Fruit fly (Drosophila melanogaster) whole organism, embryonic: ENCODE data around the gene SMC1.

Source experiments
- Atf-2 ChIP-seq: fragments of 200-800 bp; sonication (Bioruptor generic); optimal IDR thresholded peaks from 2 replicates; lab custom pipeline; 2016; ENCODE audit warnings: missing biosample characterization, missing genetic modification characterization
- CG10543 ChIP-seq: fragments of 200-800 bp; sonication (Bioruptor generic); optimal IDR thresholded peaks from 3 replicates; lab custom pipeline; 2017; ENCODE audit warnings: missing biosample characterization, mild to moderate bottlenecking, missing genetic modification characterization, moderate library complexity
- CG13624 ChIP-seq: fragments of 200-800 bp; sonication (Bioruptor generic); optimal IDR thresholded peaks from 2 replicates; lab custom pipeline; 2016; ENCODE audit warnings: missing biosample characterization, missing genetic modification characterization
- CG14050 ChIP-seq: fragments of 200-800 bp; sonication (Bioruptor generic); IDR thresholded peaks from 3 replicates; pipeline ENCODE4 v1.3.6; 2022; ENCODE audit warnings: missing biosample characterization, missing genetic modification characterization
- CG14441 ChIP-seq: fragments of 200-800 bp; sonication (Bioruptor generic); IDR thresholded peaks from 2 replicates; pipeline ENCODE4 v1.3.6; 2022; ENCODE audit warnings: missing biosample characterization, missing genetic modification characterization
- CG1602 ChIP-seq: fragments of 200-800 bp; sonication (Bioruptor generic); optimal IDR thresholded peaks from 3 replicates; lab custom pipeline; 2016; ENCODE audit warnings: missing biosample characterization, missing genetic modification characterization
- CG18011 ChIP-seq: fragments of 200-800 bp; sonication (Bioruptor generic); optimal IDR thresholded peaks from 2 replicates; lab custom pipeline; 2017; ENCODE audit warnings: missing biosample characterization, missing genetic modification characterization, mild to moderate bottlenecking, moderate library complexity, missing genotype
- CG2129 ChIP-seq: fragments of 200-800 bp; sonication (Bioruptor generic); IDR thresholded peaks from 2 replicates; pipeline ENCODE4 v1.3.6; 2022; ENCODE audit warnings: missing biosample characterization, missing genetic modification characterization; ENCODE audit not compliant: partially characterized antibody
- CG2678 ChIP-seq: fragments of 200-800 bp; sonication (Bioruptor generic); optimal IDR thresholded peaks from 3 replicates; lab custom pipeline; 2019; ENCODE audit warnings: missing biosample characterization, mild to moderate bottlenecking, missing genetic modification characterization, moderate library complexity
- CG31441 ChIP-seq: fragments of 200-800 bp; sonication (Bioruptor generic); IDR thresholded peaks from 2 replicates; pipeline ENCODE4 v1.3.6; 2022; ENCODE audit warnings: missing biosample characterization, missing genetic modification characterization
- CG3163 ChIP-seq: fragments of 200-800 bp; sonication (Bioruptor generic); optimal IDR thresholded peaks from 3 replicates; lab custom pipeline; 2016; ENCODE audit warnings: missing biosample characterization, missing genetic modification characterization
- CG3995 ChIP-seq: fragments of 200-800 bp; sonication (Bioruptor generic); optimal IDR thresholded peaks from 3 replicates; lab custom pipeline; 2016; ENCODE audit warnings: missing biosample characterization, missing genetic modification characterization
- CG4360 ChIP-seq: fragments of 200-800 bp; sonication (Bioruptor generic); IDR thresholded peaks from 2 replicates; pipeline ENCODE4 v1.3.6; 2022; ENCODE audit warnings: missing biosample characterization, missing genetic modification characterization
- CG4617 ChIP-seq: fragments of 200-800 bp; sonication (Bioruptor generic); optimal IDR thresholded peaks from 3 replicates; lab custom pipeline; 2016; ENCODE audit warnings: missing biosample characterization, missing genetic modification characterization, borderline replicate concordance
- CG6683 ChIP-seq: fragments of 200-800 bp; sonication (Bioruptor generic); optimal IDR thresholded peaks from 2 replicates; lab custom pipeline; 2017; ENCODE audit warnings: missing biosample characterization, mild to moderate bottlenecking, missing genetic modification characterization, missing genetic modification reagents
- CG8924 ChIP-seq: fragments of 200-800 bp; optimal IDR thresholded peaks from 3 replicates; lab custom pipeline; 2019; ENCODE audit warnings: missing biosample characterization, mild to moderate bottlenecking, missing genetic modification characterization, moderate library complexity
- CG9797 ChIP-seq: fragments of 200-800 bp; sonication (Bioruptor generic); optimal IDR thresholded peaks from 3 replicates; lab custom pipeline; 2018; ENCODE audit warnings: missing biosample characterization, mild to moderate bottlenecking, missing genetic modification characterization
- Camta ChIP-seq: fragments of 200-800 bp; sonication (Bioruptor generic); optimal IDR thresholded peaks from 2 replicates; lab custom pipeline; 2016; ENCODE audit warnings: missing biosample characterization, missing genetic modification characterization
- Dbx ChIP-seq: fragments of 200-800 bp; sonication (Bioruptor generic); IDR thresholded peaks from 3 replicates; pipeline ENCODE4 v1.3.6; 2022; ENCODE audit warnings: missing biosample characterization, missing genetic modification characterization
- ERR ChIP-seq: fragments of 200-800 bp; sonication (Bioruptor generic); optimal IDR thresholded peaks from 2 replicates; lab custom pipeline; 2016; ENCODE audit warnings: missing biosample characterization, missing genetic modification characterization
- H15 ChIP-seq: fragments of 200-800 bp; sonication (Bioruptor generic); IDR thresholded peaks from 3 replicates; pipeline ENCODE4 v1.3.6; 2022; ENCODE audit warnings: missing biosample characterization, missing genetic modification characterization
- HLHmδ ChIP-seq: fragments of 200-800 bp; sonication (Bioruptor generic); optimal IDR thresholded peaks from 2 replicates; lab custom pipeline; 2018; ENCODE audit warnings: missing biosample characterization, mild to moderate bottlenecking, missing genetic modification characterization, moderate library complexity
- HmgZ ChIP-seq: fragments of 200-800 bp; sonication (Bioruptor generic); optimal IDR thresholded peaks from 2 replicates; lab custom pipeline; 2018; ENCODE audit warnings: missing biosample characterization, mild to moderate bottlenecking, missing genetic modification characterization
- Hr78 ChIP-seq, 2 experiments: fragments of 200-800 bp in 1 of 2; fragments of >200 bp in 1 of 2; sonication (Bioruptor generic) in 1 of 2; optimal IDR thresholded peaks; 2 replicates each; lab custom pipeline; 2017 to 2019; ENCODE audit warnings: missing biosample characterization in 2 of 2, missing genetic modification characterization in 2 of 2, mild to moderate bottlenecking in 1 of 2, moderate library complexity in 1 of 2
- Kr ChIP-seq: fragments of 200-800 bp; sonication (Bioruptor generic); optimal IDR thresholded peaks from 2 replicates; lab custom pipeline; 2017; ENCODE audit warnings: missing biosample characterization, mild to moderate bottlenecking, missing genetic modification characterization
- MESR4 ChIP-seq: fragments of 200-800 bp; sonication (Bioruptor generic); optimal IDR thresholded peaks from 2 replicates; lab custom pipeline; 2018; ENCODE audit warnings: missing biosample characterization, mild to moderate bottlenecking, missing genetic modification characterization, moderate library complexity
- Ravus ChIP-seq: fragments of 200-800 bp; sonication (Bioruptor generic); IDR thresholded peaks from 2 replicates; pipeline ENCODE4 v1.3.6; 2022; ENCODE audit warnings: missing biosample characterization, missing genetic modification characterization
- Side ChIP-seq: fragments of 200-800 bp; sonication (Bioruptor generic); optimal IDR thresholded peaks from 2 replicates; lab custom pipeline; 2016; ENCODE audit warnings: missing biosample characterization, missing genetic modification characterization
- Stat92E ChIP-seq, 3 experiments: fragments of >200 bp in 2 of 3; fragments of 200-800 bp in 1 of 3; sonication (Bioruptor generic) in 1 of 3; optimal IDR thresholded peaks; 2 replicates each; lab custom pipeline; 2017 to 2019; ENCODE audit warnings: missing biosample characterization in 3 of 3, missing genetic modification characterization in 3 of 3, mild to moderate bottlenecking in 1 of 3, moderate library complexity in 1 of 3
- Vsx1 ChIP-seq: fragments of 200-800 bp; sonication (Bioruptor generic); optimal IDR thresholded peaks from 2 replicates; lab custom pipeline; 2017; ENCODE audit warnings: missing biosample characterization, mild to moderate bottlenecking, missing genetic modification characterization, missing genetic modification reagents
- bbx ChIP-seq: fragments of 200-800 bp; sonication (Bioruptor generic); IDR thresholded peaks from 2 replicates; pipeline ENCODE4 v1.3.6; 2022; ENCODE audit warnings: missing biosample characterization, missing genetic modification characterization; ENCODE audit not compliant: partially characterized antibody
- cas ChIP-seq: fragments of 200-800 bp; sonication (Bioruptor generic); IDR thresholded peaks from 2 replicates; pipeline ENCODE4 v1.3.6; 2022; ENCODE audit warnings: missing biosample characterization, missing genetic modification characterization
- cwo ChIP-seq: fragments of 200-800 bp; sonication (Bioruptor generic); optimal IDR thresholded peaks from 3 replicates; lab custom pipeline; 2017; ENCODE audit warnings: missing biosample characterization, missing genetic modification characterization, mild to moderate bottlenecking, moderate library complexity, missing genetic modification reagents
- emc ChIP-seq: fragments of 200-800 bp; sonication (Bioruptor generic); optimal IDR thresholded peaks from 2 replicates; lab custom pipeline; 2016; ENCODE audit warnings: missing biosample characterization, missing genetic modification characterization
- esg ChIP-seq: fragments of 200-800 bp; sonication (Bioruptor generic); conservative IDR thresholded peaks from 2 replicates; pipeline ENCODE4 v1.3.6; 2022; ENCODE audit warnings: missing biosample characterization, missing genetic modification characterization
- ewg ChIP-seq: fragments of 200-800 bp; sonication (Bioruptor generic); optimal IDR thresholded peaks from 3 replicates; lab custom pipeline; 2017; ENCODE audit warnings: mild to moderate bottlenecking, missing biosample characterization, missing genetic modification reagents, missing genetic modification characterization
- fd3F ChIP-seq: fragments of 200-800 bp; sonication (Bioruptor generic); optimal IDR thresholded peaks from 2 replicates; lab custom pipeline; 2018; ENCODE audit warnings: missing biosample characterization, mild to moderate bottlenecking, missing genetic modification characterization, moderate library complexity
- hkb ChIP-seq, 2 experiments: fragments of 200-800 bp in 1 of 2; fragments of >200 bp in 1 of 2; sonication (Bioruptor generic) in 1 of 2; IDR thresholded peaks in 1 of 2; optimal IDR thresholded peaks in 1 of 2; 2 replicates each; pipeline versions ENCODE4 v1.3.6 to Lab custom; 2017 to 2022; ENCODE audit warnings: missing biosample characterization in 1 of 2, missing genetic modification characterization in 1 of 2
- lov ChIP-seq, 2 experiments: fragments of 200-800 bp in 1 of 2; fragments of >200 bp in 1 of 2; sonication (Bioruptor generic) in 1 of 2; IDR thresholded peaks in 1 of 2; optimal IDR thresholded peaks in 1 of 2; 2 replicates in 1 of 2; 3 replicates in 1 of 2; pipeline versions ENCODE4 v1.3.6 to Lab custom; 2017 to 2022; ENCODE audit warnings: missing biosample characterization in 1 of 2, missing genetic modification characterization in 1 of 2
- nom ChIP-seq: fragments of 200-800 bp; sonication (Bioruptor generic); optimal IDR thresholded peaks from 2 replicates; lab custom pipeline; 2017; ENCODE audit warnings: missing biosample characterization, missing genetic modification characterization, mild to moderate bottlenecking, moderate library complexity, missing genetic modification reagents
- pb ChIP-seq: fragments of 200-800 bp; sonication (Bioruptor generic); optimal IDR thresholded peaks from 3 replicates; lab custom pipeline; 2016; ENCODE audit warnings: missing biosample characterization, missing genetic modification characterization
- pzg ChIP-seq: fragments of 200-800 bp; sonication (Bioruptor generic); optimal IDR thresholded peaks from 3 replicates; lab custom pipeline; 2018; ENCODE audit warnings: missing biosample characterization, mild to moderate bottlenecking, missing genetic modification characterization, moderate library complexity
- ro ChIP-seq: fragments of 200-800 bp; sonication (Bioruptor generic); IDR thresholded peaks from 2 replicates; pipeline ENCODE4 v1.3.6; 2022; ENCODE audit warnings: missing biosample characterization, missing genetic modification characterization
- sr ChIP-seq: fragments of 200-800 bp; sonication (Bioruptor generic); IDR thresholded peaks from 3 replicates; pipeline ENCODE4 v1.3.6; 2022; ENCODE audit warnings: missing biosample characterization, missing genetic modification characterization
- tx ChIP-seq: fragments of 200-800 bp; sonication (Bioruptor generic); optimal IDR thresholded peaks from 2 replicates; lab custom pipeline; 2016; ENCODE audit warnings: missing biosample characterization, missing genetic modification characterization
- vvl ChIP-seq: fragments of 200-800 bp; sonication (Bioruptor generic); IDR thresholded peaks from 2 replicates; pipeline ENCODE4 v1.3.6; 2022; ENCODE audit warnings: missing biosample characterization, missing genetic modification characterization
- zen2 ChIP-seq: fragments of 200-800 bp; sonication (Bioruptor generic); IDR thresholded peaks from 3 replicates; pipeline ENCODE4 v1.3.6; 2022; ENCODE audit warnings: missing biosample characterization, missing genetic modification characterization; ENCODE audit not compliant: partially characterized antibody

The SMC1 gene

dm6 chr3R:24050690-24051440, 7.2 kb upstream of the SMC1 start, which contains the start of the genes Atg6 and Pisd (continued):
- TF ChIP-seq CG31441 (GFP tag; lab: Robert Waterston, UW), result no peak; the same call in 1 of the 2 replicates
- TF ChIP-seq cwo (GFP tag; lab: Kevin White, UChicago), result peak; percentile 41
- 0 out of 2 replicates have a peak, but pooled peaks have one; percentile 6 for TF ChIP-seq esg (GFP tag; lab: Robert Waterston, UW)
- TF ChIP-seq lov (optimal IDR thresholded peaks at IDR 0.05; lab: Kevin White, UChicago), result no peak
- TF ChIP-seq lov (GFP tag; IDR thresholded peaks at IDR 0.05; lab: Robert Waterston, UW), result no peak
- TF ChIP-seq Side (GFP tag; lab: Kevin White, UChicago), result peak; percentile 39
- TF ChIP-seq HLHmδ (GFP tag; lab: Kevin White, UChicago), result no peak
- peak; percentile 91 for TF ChIP-seq MESR4 (GFP tag; lab: Kevin White, UChicago)
- 0 out of 2 replicates have a peak, but pooled peaks have one; percentile 37 for TF ChIP-seq bbx (GFP tag; lab: Robert Waterston, UW)
- TF ChIP-seq Stat92E (GFP tag; optimal IDR thresholded peaks at IDR 0.05; lab: Kevin White, UChicago), result no peak
- TF ChIP-seq emc (GFP tag; lab: Kevin White, UChicago), result no peak
- TF ChIP-seq nom (GFP tag; lab: Kevin White, UChicago), result peak; percentile 58
- TF ChIP-seq cas (GFP tag; lab: Robert Waterston, UW), result no peak
- no peak for TF ChIP-seq CG3995 (GFP tag; lab: Kevin White, UChicago)
- peak; percentile 83 for TF ChIP-seq CG10543 (GFP tag; lab: Kevin White, UChicago)
- TF ChIP-seq Camta (GFP tag; lab: Kevin White, UChicago), result no peak
- no peak for TF ChIP-seq ro (GFP tag; lab: Robert Waterston, UW)
- TF ChIP-seq CG18011 (GFP tag; lab: Kevin White, UChicago), result peak; percentile 27
- TF ChIP-seq vvl (GFP tag; lab: Robert Waterston, UW), result peak; percentile 66; the same call in 1 of the 2 replicates
- no peak for TF ChIP-seq Kr (GFP tag; lab: Kevin White, UChicago)
- TF ChIP-seq CG4360 (GFP tag; lab: Robert Waterston, UW), result peak; percentile 82
- TF ChIP-seq ERR (GFP tag; lab: Kevin White, UChicago), result no peak
- TF ChIP-seq Atf-2 (GFP tag; lab: Kevin White, UChicago), result no peak
- no peak for TF ChIP-seq CG6683
- TF ChIP-seq CG14441, result peak; percentile 28; the same call in 1 of the 2 replicates
- no peak for TF ChIP-seq Hr78 (GFP tag; optimal IDR thresholded peaks at IDR 0.05; lab: Kevin White, UChicago)
- TF ChIP-seq Dbx, result 0 out of 3 replicates have a peak, but pooled peaks have one; percentile 14
- TF ChIP-seq Ravus, result no peak
- TF ChIP-seq CG1602 (GFP tag; lab: Kevin White, UChicago), result no peak
- no peak for TF ChIP-seq CG14050
- TF ChIP-seq tx (GFP tag; lab: Kevin White, UChicago), result no peak
- TF ChIP-seq CG4617 (GFP tag; lab: Kevin White, UChicago), result peak; percentile 75
- peak; percentile 20; the same call in 1 of the 2 replicates for TF ChIP-seq CG2129 (GFP tag; lab: Robert Waterston, UW)
- no peak for TF ChIP-seq fd3F
- peak; percentile 26 for TF ChIP-seq CG9797 (GFP tag; lab: Kevin White, UChicago)
- TF ChIP-seq HmgZ (tag; lab: Kevin White, UChicago), result peak; percentile 62
- no peak for TF ChIP-seq Vsx1 (GFP tag; lab: Kevin White, UChicago)
- TF ChIP-seq hkb (optimal IDR thresholded peaks at IDR 0.05; lab: Kevin White, UChicago), result no peak
- TF ChIP-seq hkb (GFP tag; IDR thresholded peaks at IDR 0.05; lab: Robert Waterston, UW), result peak; percentile 32; the same call in 1 of the 2 replicates
- TF ChIP-seq CG3163 (GFP tag; lab: Kevin White, UChicago), result no peak
- TF ChIP-seq pb (GFP tag; lab: Kevin White, UChicago), result no peak
- peak; percentile 74 for TF ChIP-seq CG8924
- TF ChIP-seq H15 (GFP tag; lab: Robert Waterston, UW), result no peak
- TF ChIP-seq CG2678 (tag; lab: Kevin White, UChicago), result peak; percentile 37
- peak; percentile 65 for TF ChIP-seq pzg
- peak; percentile 8 for TF ChIP-seq ewg (GFP tag; lab: Kevin White, UChicago)
- TF ChIP-seq sr (GFP tag; lab: Robert Waterston, UW), result no peak
- no peak for TF ChIP-seq zen2
- peak; percentile 96 for TF ChIP-seq CG13624
